Fruit fly (Drosophila melanogaster) whole organism, prepupa: ENCODE measurements around the gene Vps37B.
A peak's percentile ranks its signal among the peaks of the same experiment; 100 is the strongest.

Experiments
- Hr4 ChIP-seq: fragments of 200-800 bp; sonication (Bioruptor generic); optimal IDR thresholded peaks from 3 replicates; lab custom pipeline; 2016; ENCODE audit warnings: missing biosample characterization, missing genetic modification characterization
- OdsH ChIP-seq: fragments of 200-800 bp; sonication (Bioruptor generic); optimal IDR thresholded peaks from 3 replicates; lab custom pipeline; 2016; ENCODE audit warnings: missing biosample characterization, missing genetic modification characterization

The Vps37B gene

dm6 chr3R:5270806-5271205 lies 44.8 kb downstream of the Vps37B start (continued):
- TF ChIP-seq OdsH: peak; percentile 53
- TF ChIP-seq Hr4 (GFP tag; lab: Kevin White, UChicago): peak; percentile 56
- TF ChIP-seq, all 60 proteins: peak for 21
